Worm (Caenorhabditis elegans) whole organism, L4 larva: ENCODE data around the gene lis-1.

Experiments used
- F44E2.7 ChIP-seq: fragments of 200-800 bp; sonication (Bioruptor generic); IDR thresholded peaks from 2 replicates; pipeline ENCODE4 v2.1.2; 2022; ENCODE audit warnings: missing genetic modification characterization, missing compliant biosample characterization
- F49E8.2 ChIP-seq: sonication (generic microtip); optimal IDR thresholded peaks from 2 replicates; lab custom pipeline; 2016; ENCODE audit warnings: missing compliant biosample characterization, mild to moderate bottlenecking, missing genetic modification characterization, borderline replicate concordance
- T20F7.1 ChIP-seq: fragments of 200-800 bp; sonication (Bioruptor generic); optimal IDR thresholded peaks from 2 replicates; lab custom pipeline; 2018; ENCODE audit warnings: mild to moderate bottlenecking, missing genetic modification characterization, missing compliant biosample characterization
- Y105C5A.15 ChIP-seq: fragments of 200-800 bp; sonication (Bioruptor generic); IDR thresholded peaks from 2 replicates; pipeline ENCODE4 v1.3.6; 2022; ENCODE audit warnings: missing genetic modification characterization, missing compliant biosample characterization
- ZK546.5 ChIP-seq, 2 experiments: sonication (generic microtip); optimal IDR thresholded peaks; 2 replicates each; lab custom pipeline; 2017; ENCODE audit warnings: missing biosample characterization in 2 of 2, missing genetic modification characterization in 2 of 2
- attf-4 ChIP-seq: sonication (generic microtip); optimal IDR thresholded peaks from 3 replicates; lab custom pipeline; 2017; ENCODE audit warnings: missing biosample characterization, missing genetic modification characterization
- ceh-20 ChIP-seq: fragments of 200-800 bp; sonication (Bioruptor generic); IDR thresholded peaks from 2 replicates; pipeline ENCODE4 v1.3.6; 2022; ENCODE audit warnings: missing genetic modification reagents, missing genetic modification characterization, missing compliant biosample characterization
- ceh-44 ChIP-seq: fragments of 200-800 bp; sonication (Bioruptor generic); IDR thresholded peaks from 2 replicates; pipeline ENCODE4 v1.3.6; 2022; ENCODE audit warnings: missing genetic modification reagents, missing genetic modification characterization, missing compliant biosample characterization
- ces-1 ChIP-seq: fragments of 150-350 bp; sonication (generic microtip); optimal IDR thresholded peaks from 4 replicates; lab custom pipeline; 2014; ENCODE audit warnings: missing biosample characterization, missing genetic modification reagents, missing genetic modification characterization
- cey-2 ChIP-seq: sonication (generic microtip); optimal IDR thresholded peaks from 3 replicates; lab custom pipeline; 2017; ENCODE audit warnings: missing genetic modification characterization, mild to moderate bottlenecking, missing compliant biosample characterization, antibody characterized with exemption, borderline replicate concordance; ENCODE audit not compliant: insufficient read depth
- daf-19 ChIP-seq: fragments of 200-800 bp; sonication (Bioruptor generic); conservative IDR thresholded peaks from 2 replicates; pipeline ENCODE4 v1.3.6; 2022; ENCODE audit warnings: missing genetic modification characterization, missing compliant biosample characterization
- dmd-9 ChIP-seq: fragments of 200-800 bp; sonication (Bioruptor generic); IDR thresholded peaks from 2 replicates; pipeline ENCODE4 v1.3.6; 2022; ENCODE audit warnings: missing genetic modification reagents, missing genetic modification characterization, missing compliant biosample characterization
- fos-1 ChIP-seq: fragments of 150-350 bp; optimal IDR thresholded peaks from 2 replicates; lab custom pipeline; 2014; ENCODE audit warnings: missing biosample characterization, missing genetic modification characterization
- gei-8 ChIP-seq: fragments of 200-800 bp; sonication (Bioruptor generic); optimal IDR thresholded peaks from 2 replicates; lab custom pipeline; 2018; ENCODE audit warnings: mild to moderate bottlenecking, missing genetic modification characterization, missing compliant biosample characterization
- hlh-11 ChIP-seq: fragments of 200-800 bp; sonication (Bioruptor generic); optimal IDR thresholded peaks from 2 replicates; lab custom pipeline; 2018; ENCODE audit warnings: mild to moderate bottlenecking, missing genetic modification characterization, missing compliant biosample characterization
- lin-13 ChIP-seq: fragments of 150-350 bp; optimal IDR thresholded peaks from 2 replicates; lab custom pipeline; 2014; ENCODE audit warnings: missing biosample characterization, missing genetic modification reagents, missing genetic modification characterization
- lin-15B ChIP-seq: fragments of 150-350 bp; sonication (generic microtip); optimal IDR thresholded peaks from 3 replicates; lab custom pipeline; 2014; ENCODE audit warnings: missing biosample characterization, missing genetic modification characterization
- lsy-2 ChIP-seq, 2 experiments: fragments of 150-350 bp in 1 of 2; sonication (generic microtip) in 1 of 2; optimal IDR thresholded peaks; 2 replicates each; lab custom pipeline; 2014 to 2017; ENCODE audit warnings: missing biosample characterization in 2 of 2, missing genetic modification characterization in 2 of 2
- mdt-29 ChIP-seq: fragments of 200-800 bp; sonication (Bioruptor generic); IDR thresholded peaks from 2 replicates; pipeline ENCODE4 v1.3.6; 2022; ENCODE audit warnings: missing genetic modification reagents, missing genetic modification characterization, missing compliant biosample characterization
- mxl-2 ChIP-seq: fragments of 200-800 bp; sonication (Bioruptor generic); conservative IDR thresholded peaks from 2 replicates; pipeline ENCODE4 v1.3.6; 2022; ENCODE audit warnings: missing genetic modification reagents, missing genetic modification characterization, missing compliant biosample characterization
- mxl-3 ChIP-seq: fragments of 200-800 bp; sonication (Bioruptor generic); optimal IDR thresholded peaks from 2 replicates; lab custom pipeline; 2018; ENCODE audit warnings: mild to moderate bottlenecking, missing genetic modification characterization, missing compliant biosample characterization
- nhr-10 ChIP-seq: fragments of 150-350 bp; optimal IDR thresholded peaks from 2 replicates; lab custom pipeline; 2014; ENCODE audit warnings: missing biosample characterization, missing genetic modification characterization
- nhr-11 ChIP-seq: fragments of 150-350 bp; optimal IDR thresholded peaks from 2 replicates; lab custom pipeline; 2014; ENCODE audit warnings: missing biosample characterization, missing genetic modification characterization
- nhr-111 ChIP-seq: fragments of 200-800 bp; sonication (Bioruptor generic); optimal IDR thresholded peaks from 2 replicates; lab custom pipeline; 2018; ENCODE audit warnings: mild to moderate bottlenecking, missing genetic modification characterization, missing compliant biosample characterization
- nhr-28 ChIP-seq: fragments of 150-350 bp; optimal IDR thresholded peaks from 2 replicates; lab custom pipeline; 2014; ENCODE audit warnings: missing biosample characterization, missing genetic modification characterization
- nhr-48 ChIP-seq: sonication (generic microtip); optimal IDR thresholded peaks from 2 replicates; lab custom pipeline; 2016; ENCODE audit warnings: mild to moderate bottlenecking, missing genetic modification characterization, missing compliant biosample characterization
- nhr-77 ChIP-seq: fragments of 150-350 bp; optimal IDR thresholded peaks from 2 replicates; lab custom pipeline; 2014; ENCODE audit warnings: missing biosample characterization, missing genetic modification characterization
- pha-4 ChIP-seq, 2 experiments: fragments of 150-350 bp in 1 of 2; fragments of 200-800 bp in 1 of 2; sonication (Bioruptor generic) in 1 of 2; IDR thresholded peaks in 1 of 2; optimal IDR thresholded peaks in 1 of 2; 2 replicates each; pipeline versions ENCODE4 v1.3.6 to Lab custom; 2014 to 2022; ENCODE audit warnings: missing genetic modification characterization in 2 of 2, missing genetic modification reagents in 2 of 2, missing biosample characterization in 1 of 2, missing compliant biosample characterization in 1 of 2
- rbr-2 ChIP-seq: sonication (generic microtip); optimal IDR thresholded peaks from 2 replicates; lab custom pipeline; 2016; ENCODE audit warnings: missing genotype, missing genetic modification characterization, missing compliant biosample characterization
- sdz-12 ChIP-seq: fragments of 200-800 bp; sonication (Bioruptor generic); optimal IDR thresholded peaks from 2 replicates; lab custom pipeline; 2018; ENCODE audit warnings: mild to moderate bottlenecking, missing genetic modification characterization, missing compliant biosample characterization
- spr-1 ChIP-seq: sonication (generic microtip); optimal IDR thresholded peaks from 2 replicates; lab custom pipeline; 2016; ENCODE audit warnings: mild to moderate bottlenecking, missing genetic modification characterization, missing compliant biosample characterization
- spr-3 ChIP-seq: fragments of 200-800 bp; sonication (Bioruptor generic); optimal IDR thresholded peaks from 2 replicates; lab custom pipeline; 2018; ENCODE audit warnings: mild to moderate bottlenecking, missing genetic modification characterization, missing compliant biosample characterization
- unc-39 ChIP-seq: sonication (generic microtip); optimal IDR thresholded peaks from 2 replicates; lab custom pipeline; 2017; ENCODE audit warnings: missing biosample characterization, missing genetic modification characterization
- unc-62 ChIP-seq, 3 experiments: fragments of 150-350 bp in 1 of 3; sonication (generic microtip); optimal IDR thresholded peaks in 2 of 3; peaks in 1 of 3; 1 replicate in 1 of 3; 2 replicates in 2 of 3; lab custom pipeline; 2014 to 2017; ENCODE audit warnings: missing biosample characterization in 3 of 3, missing genetic modification characterization in 3 of 3, missing genetic modification reagents in 3 of 3, missing genotype in 1 of 3
- zfp-2 ChIP-seq: sonication (generic microtip); optimal IDR thresholded peaks from 2 replicates; lab custom pipeline; 2016; ENCODE audit warnings: mild to moderate bottlenecking, missing genetic modification characterization, missing compliant biosample characterization
- ztf-7 ChIP-seq: fragments of 150-350 bp; optimal IDR thresholded peaks from 2 replicates; lab custom pipeline; 2014; ENCODE audit warnings: missing biosample characterization, missing genetic modification characterization

The lis-1 gene

DNA sequence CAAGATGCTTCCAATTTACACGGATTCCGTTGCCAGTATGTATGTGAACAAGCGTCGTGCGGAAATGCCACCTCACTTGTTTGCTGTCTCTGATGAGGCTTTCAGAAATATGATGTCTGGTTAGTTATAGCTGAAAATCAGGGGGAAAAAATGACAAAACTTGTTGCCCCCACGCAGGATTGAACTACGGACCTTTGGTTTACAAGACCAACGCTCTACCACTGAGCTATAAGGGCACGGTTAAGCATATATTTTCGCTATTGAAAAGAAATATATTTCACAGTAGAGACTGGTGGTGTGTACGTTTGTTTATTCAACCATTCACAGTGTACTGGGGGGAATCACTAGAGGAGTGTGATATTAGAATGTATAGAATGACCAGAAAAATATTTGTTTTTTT, 34.7 kb upstream of the lis-1 start (continued):
- TF ChIP-seq ceh-44 = peak; percentile 41; the same call in 1 of the 2 replicates
- no peak for TF ChIP-seq cey-2 (tag; lab: Kevin White, UChicago)
- TF ChIP-seq lin-15B (tag; lab: Kevin White, UChicago) = no peak
- TF ChIP-seq attf-4 (tag; lab: Kevin White, UChicago) = no peak
- TF ChIP-seq spr-1 (tag; lab: Kevin White, UChicago) = peak; percentile 9
- TF ChIP-seq lsy-2 (tag; optimal IDR thresholded peaks at IDR 0.05; lab: Kevin White, UChicago) = no peak
- peak; percentile 23 for TF ChIP-seq lin-13 (GFP tag; lab: Kevin White, UChicago)
- peak; percentile 28 for TF ChIP-seq F49E8.2
- TF ChIP-seq Y105C5A.15 (GFP tag; lab: Robert Waterston, UW) = no peak
- no peak for TF ChIP-seq fos-1 (tag; lab: Kevin White, UChicago)
- TF ChIP-seq daf-19 (GFP tag; lab: Robert Waterston, UW) = no peak
- no peak for TF ChIP-seq sdz-12 (GFP tag; lab: Kevin White, UChicago)
- no peak for TF ChIP-seq mxl-2 (GFP tag; lab: Robert Waterston, UW)
- TF ChIP-seq ceh-20 (GFP tag; lab: Robert Waterston, UW) = no peak
- peak; percentile 7 for TF ChIP-seq nhr-48 (tag; lab: Kevin White, UChicago)
- TF ChIP-seq nhr-28 = no peak
- no peak for TF ChIP-seq nhr-11 (tag; lab: Kevin White, UChicago)
- TF ChIP-seq ztf-7 (tag; lab: Kevin White, UChicago) = no peak
- peak; percentile 28 for TF ChIP-seq spr-3 (GFP tag; lab: Kevin White, UChicago)
- no peak for TF ChIP-seq ces-1 (GFP tag; lab: Kevin White, UChicago)
- no peak for TF ChIP-seq mdt-29 (GFP tag; lab: Robert Waterston, UW)
- no peak for TF ChIP-seq rbr-2 (tag; lab: Kevin White, UChicago)
- no peak for TF ChIP-seq T20F7.1 (GFP tag; lab: Kevin White, UChicago)
- TF ChIP-seq mxl-3 = no peak
- no peak for TF ChIP-seq nhr-10 (tag; lab: Kevin White, UChicago)
- TF ChIP-seq dmd-9 (GFP tag; lab: Robert Waterston, UW) = no peak
- TF ChIP-seq hlh-11 (tag; lab: Kevin White, UChicago) = no peak
- no peak for TF ChIP-seq unc-39 (tag; lab: Kevin White, UChicago)
- no peak for TF ChIP-seq nhr-77 (tag; lab: Kevin White, UChicago)
- no peak for TF ChIP-seq gei-8 (GFP tag; lab: Kevin White, UChicago)
- no peak for TF ChIP-seq zfp-2
- no peak for TF ChIP-seq ZK546.5 (tag; optimal IDR thresholded peaks at IDR 0.05; lab: Kevin White, UChicago)
- TF ChIP-seq F44E2.7 (GFP tag; lab: Robert Waterston, UW) = peak; percentile 59; the same call in 1 of the 2 replicates
- TF ChIP-seq, all 104 proteins: peak for 20

DNA sequence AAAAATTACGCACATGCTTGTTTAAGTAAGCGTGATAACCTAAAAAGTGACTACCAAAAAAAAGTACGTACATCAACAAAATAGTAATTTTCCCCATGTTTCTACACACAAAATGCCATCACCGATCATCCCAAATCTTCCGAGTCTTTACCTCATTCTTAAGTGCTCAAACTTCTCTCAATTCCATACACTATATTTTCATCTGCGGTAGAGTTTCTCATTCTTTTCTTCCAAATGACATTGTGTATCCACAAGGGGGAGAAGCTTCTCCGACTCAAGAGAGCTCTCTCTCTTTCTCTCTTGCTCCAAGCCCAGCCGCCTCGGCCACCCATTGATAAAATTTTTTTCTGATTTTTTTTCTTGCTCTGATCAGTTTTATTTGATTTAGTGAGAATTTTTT, 33.0 kb upstream of the lis-1 start, which contains the start of gene myo-6:
Gene myo-6 (plus strand): TSS at position 301 of the 400 bp plus-strand sequence.
- TF ChIP-seq nhr-77 (tag; lab: Kevin White, UChicago) (no peak), pha-4 (GFP tag; IDR thresholded peaks at IDR 0.05; lab: Robert Waterston, UW) (0 out of 2 replicates have a peak, but pooled peaks have one; percentile 25), pha-4 (tag; optimal IDR thresholded peaks at IDR 0.05; lab: Kevin White, UChicago) (no peak)

DNA sequence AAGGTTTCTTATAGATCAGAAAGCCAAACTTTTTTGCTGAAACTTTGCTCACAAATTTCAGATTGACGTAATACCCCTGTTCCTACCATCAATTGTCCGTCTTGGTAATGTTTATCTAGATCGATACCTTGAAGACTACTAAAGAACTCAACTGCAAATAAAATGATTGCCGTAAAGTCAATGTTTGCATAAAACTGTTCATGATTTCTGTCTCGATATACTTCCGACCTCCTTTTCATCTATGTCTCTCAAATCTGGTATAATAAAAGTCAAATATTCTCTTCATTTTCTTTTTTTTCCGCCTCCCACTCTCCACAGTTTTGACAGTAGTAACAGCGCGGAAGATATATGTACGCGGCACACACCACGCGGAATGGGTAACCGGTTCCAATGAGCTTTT, 29.0 kb upstream of the lis-1 start, which contains the start of gene nas-1:
Gene nas-1 (plus strand): TSS at position 301 of the 400 bp plus-strand sequence.
- TF ChIP-seq unc-62 (GFP tag; optimal IDR thresholded peaks at IDR 0.05 in 1 of 2; lab: Kevin White, UChicago) (peak in 1 of 2 experiments; percentile 31), unc-62 (tag; optimal IDR thresholded peaks at IDR 0.05; lab: Kevin White, UChicago) (no peak), nhr-111 (GFP tag; lab: Kevin White, UChicago) (no peak)
- TF ChIP-seq, all 104 proteins: peak for 1
